Worm (Caenorhabditis elegans) whole organism, early embryonic: ENCODE data around the gene B0454.6.

Experiments used
- F13C5.2 ChIP-seq: sonication (generic microtip); optimal IDR thresholded peaks from 2 replicates; lab custom pipeline; 2017; ENCODE audit warnings: mild to moderate bottlenecking, missing genetic modification characterization, inconsistent platforms, missing compliant biosample characterization
- aly-1 ChIP-seq: sonication (generic microtip); optimal IDR thresholded peaks from 2 replicates; lab custom pipeline; 2016; ENCODE audit warnings: missing genetic modification characterization, missing compliant biosample characterization
- ama-1 ChIP-seq: fragments of 150-350 bp; optimal IDR thresholded peaks from 2 replicates; lab custom pipeline; 2014
- ceh-36 ChIP-seq: sonication (generic microtip); optimal IDR thresholded peaks from 2 replicates; lab custom pipeline; 2016; ENCODE audit warnings: missing genetic modification characterization, inconsistent platforms, missing compliant biosample characterization
- hnd-1 ChIP-seq: sonication (generic microtip); optimal IDR thresholded peaks from 2 replicates; lab custom pipeline; 2016; ENCODE audit warnings: missing genetic modification characterization, missing compliant biosample characterization
- scrt-1 ChIP-seq: fragments of 200-800 bp; sonication (Bioruptor generic); IDR thresholded peaks from 2 replicates; pipeline ENCODE4 v1.3.6; 2022; ENCODE audit warnings: missing genetic modification characterization, missing compliant biosample characterization
- sea-1 ChIP-seq: fragments of 200-800 bp; sonication (Bioruptor generic); conservative IDR thresholded peaks from 2 replicates; pipeline ENCODE4 v1.3.6; 2022; ENCODE audit warnings: missing genetic modification characterization, missing compliant biosample characterization
- tra-4 ChIP-seq: sonication (generic microtip); optimal IDR thresholded peaks from 2 replicates; lab custom pipeline; 2017; ENCODE audit warnings: missing genetic modification characterization, missing compliant biosample characterization

ce11 chrII:3078496-3078895 is 45.9 kb downstream of the B0454.6 start, which contains the start of gene copb-1:
- TF ChIP-seq ceh-36 (no peak), aly-1 (tag; lab: Kevin White, UChicago) (no peak), hnd-1 (tag; lab: Kevin White, UChicago) (no peak), sea-1 (no peak), ama-1 (no peak), F13C5.2 (tag; lab: Kevin White, UChicago) (no peak), tra-4 (no peak), scrt-1 (no peak)
